Worm (Caenorhabditis elegans): Measurements from ENCODE around the gene C55A1.7.
"Not testable (repeated sequence)": the region's sequence is repeated elsewhere in the genome, so short reads cannot be mapped to it uniquely, and the experiment has no call there.

C55A1.7 gene

ce11 chrV:15668200-15668599, 20.8 kb upstream of the C55A1.7 start, which contains the start of gene F53E4.1:
TSS of gene F53E4.1 (minus strand) at chrV:15668300.
- not testable (repeated sequence) for TF ChIP-seq syd-9, gmeb-2, F13H6.1 (tag; optimal IDR thresholded peaks at IDR 0.05)

- TF ChIP-seq Y22D7AL.16 (tag; optimal IDR thresholded peaks at IDR 0.05) (no peak), che-1 (tag; optimal IDR thresholded peaks at IDR 0.05) (no peak), unc-55 (GFP tag; optimal IDR thresholded peaks at IDR 0.05) (no peak), pqm-1 (tag; optimal IDR thresholded peaks at IDR 0.05) (peak; percentile 5), elt-2 (tag; optimal IDR thresholded peaks at IDR 0.05) (peak; percentile 75), gmeb-2 (tag; optimal IDR thresholded peaks at IDR 0.05) (no peak), npax-4 (tag; optimal IDR thresholded peaks at IDR 0.05) (no peak)
These were observed 19.3 kb upstream of the C55A1.7 start for ce11 chrV:15666718-15667117.

- TF ChIP-seq gmeb-2 (tag; optimal IDR thresholded peaks at IDR 0.05) = no peak
- TF ChIP-seq dve-1 (tag; optimal IDR thresholded peaks at IDR 0.05) = peak; percentile 57
- TF ChIP-seq nfya-1 (tag; optimal IDR thresholded peaks at IDR 0.05) = no peak
- peak; percentile 62 for TF ChIP-seq pax-1 (tag; optimal IDR thresholded peaks at IDR 0.05)
- peak; percentile 60 for TF ChIP-seq unc-55 (GFP tag; optimal IDR thresholded peaks at IDR 0.05)
- peak; percentile 17 for TF ChIP-seq rnt-1 (tag; optimal IDR thresholded peaks at IDR 0.05)
- peak; percentile 20 for TF ChIP-seq ceh-18 (tag; optimal IDR thresholded peaks at IDR 0.05)
- TF ChIP-seq ceh-31 (tag; optimal IDR thresholded peaks at IDR 0.05) = peak; percentile 22
These were observed 16.7 kb upstream of the C55A1.7 start for ce11 chrV:15664053-15664661.

ce11 chrV:15661580-15661979, 14.1 kb upstream of the C55A1.7 start:
- TF ChIP-seq ceh-34 (tag; optimal IDR thresholded peaks at IDR 0.05) (no peak), sdc-2 (tag; optimal IDR thresholded peaks at IDR 0.05) (no peak), pax-1 (tag; optimal IDR thresholded peaks at IDR 0.05) (no peak), npax-4 (tag; optimal IDR thresholded peaks at IDR 0.05) (no peak)

ce11 chrV:15661003-15661402, 13.6 kb upstream of the C55A1.7 start:
- TF ChIP-seq fax-1 (tag; optimal IDR thresholded peaks at IDR 0.05) = no peak
- peak; percentile 22 for TF ChIP-seq rnt-1 (tag; optimal IDR thresholded peaks at IDR 0.05)

ce11 chrV:15658262-15659060, 11.0 kb upstream of the C55A1.7 start:
- TF ChIP-seq unc-86 (tag; optimal IDR thresholded peaks at IDR 0.05) (no peak), ceh-2 (tag; optimal IDR thresholded peaks at IDR 0.05) (no peak), hlh-30 (tag; optimal IDR thresholded peaks at IDR 0.05; ENCODE audit: insufficient read depth) (no peak), ceh-14 (tag; optimal IDR thresholded peaks at IDR 0.05) (no peak), dmd-4 (tag; optimal IDR thresholded peaks at IDR 0.05; ENCODE audit: borderline replicate concordance) (no peak), ttx-3 (tag; optimal IDR thresholded peaks at IDR 0.05) (no peak), npax-4 (tag; optimal IDR thresholded peaks at IDR 0.05) (no peak), sdc-2 (tag; optimal IDR thresholded peaks at IDR 0.05) (no peak), tbx-7 (tag; optimal IDR thresholded peaks at IDR 0.05) (no peak), odd-2 (tag; optimal IDR thresholded peaks at IDR 0.05) (no peak), C08G9.2 (tag; optimal IDR thresholded peaks at IDR 0.05) (no peak), K09A11.1 (tag; optimal IDR thresholded peaks at IDR 0.05; ENCODE audit: insufficient read depth) (no peak), ceh-34 (tag; optimal IDR thresholded peaks at IDR 0.05) (no peak), ceh-6 (GFP tag; optimal IDR thresholded peaks at IDR 0.05) (no peak)

Data from whole organism, late embryonic.